Worm (Caenorhabditis elegans): ENCODE measurements around the gene T27C5.10.

DNA sequence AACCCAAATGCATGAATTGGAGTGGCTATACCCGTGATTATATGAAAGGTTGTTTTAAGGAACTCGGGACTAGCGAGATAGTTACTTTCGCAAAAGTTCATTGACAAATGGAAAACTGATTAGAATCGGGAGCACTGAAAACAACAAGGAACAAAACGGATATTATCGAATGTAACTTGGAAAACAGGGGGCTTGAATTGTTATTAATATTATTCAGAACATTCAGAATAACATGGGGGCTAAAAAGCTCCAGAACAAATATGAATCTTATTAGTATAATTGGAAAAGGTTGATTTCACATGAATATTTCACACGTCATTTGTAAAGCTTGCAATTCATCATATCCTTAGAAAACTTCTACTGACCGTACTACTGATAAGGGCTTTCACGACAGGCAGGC, 41.6 kb upstream of the T27C5.10 start, which contains the start of gene srh-235:
- TF ChIP-seq nhr-76 (tag; optimal IDR thresholded peaks at IDR 0.05) (no peak), unc-62 (GFP tag; optimal IDR thresholded peaks at IDR 0.05 in 1 of 2) (no peak), unc-62 (tag; optimal IDR thresholded peaks at IDR 0.05) (no peak), zfp-2 (tag; optimal IDR thresholded peaks at IDR 0.05) (no peak), tag-97 (GFP tag; IDR thresholded peaks at IDR 0.05) (no peak), ama-1 (optimal IDR thresholded peaks at IDR 0.05) (no peak), ZK546.5 (tag; optimal IDR thresholded peaks at IDR 0.05) (no peak), ceh-44 (GFP tag; IDR thresholded peaks at IDR 0.05) (no peak), ceh-82 (tag; optimal IDR thresholded peaks at IDR 0.05) (no peak), spr-1 (tag; optimal IDR thresholded peaks at IDR 0.05) (no peak), hlh-11 (tag; optimal IDR thresholded peaks at IDR 0.05) (no peak), snpc-4 (tag; optimal IDR thresholded peaks at IDR 0.05) (no peak)

All from whole organism, L4 larva.